Fruit fly (Drosophila melanogaster) whole organism, wandering third instar larva: ENCODE results near the gene CG12502.

Experiments
- Abd-B ChIP-seq: fragments of >200 bp; optimal IDR thresholded peaks from 2 replicates; lab custom pipeline; 2017; ENCODE audit warnings: missing biosample characterization, missing genetic modification characterization
- CG32264 ChIP-seq: fragments of 200-800 bp; sonication (Bioruptor generic); optimal IDR thresholded peaks from 2 replicates; lab custom pipeline; 2016; ENCODE audit warnings: missing biosample characterization, missing genetic modification characterization
- CG9705 ChIP-seq: fragments of 200-800 bp; sonication (Bioruptor generic); optimal IDR thresholded peaks from 2 replicates; lab custom pipeline; 2018; ENCODE audit warnings: missing biosample characterization, mild to moderate bottlenecking, missing genetic modification characterization
- CrebA ChIP-seq: fragments of 200-800 bp; sonication (Bioruptor generic); optimal IDR thresholded peaks from 2 replicates; lab custom pipeline; 2016; ENCODE audit warnings: missing biosample characterization, mild to moderate bottlenecking, missing genetic modification characterization, borderline replicate concordance
- Dfd ChIP-seq: fragments of >200 bp; optimal IDR thresholded peaks from 2 replicates; lab custom pipeline; 2017; ENCODE audit warnings: missing biosample characterization, missing genetic modification characterization
- Dif ChIP-seq: fragments of 200-275, 200-300 bp; sonication (Bioruptor generic); optimal IDR thresholded peaks from 2 replicates; lab custom pipeline; 2018; ENCODE audit warnings: missing biosample characterization, missing genetic modification characterization; ENCODE audit not compliant: partially characterized antibody
- GATAd ChIP-seq: sonication (Bioruptor generic); optimal IDR thresholded peaks from 2 replicates; lab custom pipeline; 2016; ENCODE audit warnings: missing biosample characterization, missing genetic modification characterization
- HLH106 ChIP-seq: fragments of 200-800 bp; optimal IDR thresholded peaks from 3 replicates; lab custom pipeline; 2019; ENCODE audit warnings: missing biosample characterization, mild to moderate bottlenecking, missing genetic modification characterization, moderate library complexity
- Hnf4 ChIP-seq: fragments of 200-800 bp; sonication (Bioruptor generic); optimal IDR thresholded peaks from 2 replicates; lab custom pipeline; 2016; ENCODE audit warnings: missing biosample characterization, mild to moderate bottlenecking, missing genetic modification characterization
- Hr78 ChIP-seq: fragments of >200 bp; optimal IDR thresholded peaks from 2 replicates; lab custom pipeline; 2017; ENCODE audit warnings: missing biosample characterization, missing genetic modification characterization
- Hr83 ChIP-seq: fragments of 200-300 bp; sonication (Bioruptor generic); optimal IDR thresholded peaks from 2 replicates; lab custom pipeline; 2016; ENCODE audit warnings: missing biosample characterization, mild to moderate bottlenecking, missing genetic modification characterization, moderate library complexity; ENCODE audit not compliant: poor library complexity, severe bottlenecking
- Jra ChIP-seq: sonication (Bioruptor generic); optimal IDR thresholded peaks from 2 replicates; lab custom pipeline; 2016; ENCODE audit warnings: missing biosample characterization, missing genetic modification characterization
- Mio ChIP-seq: sonication (Bioruptor generic); optimal IDR thresholded peaks from 2 replicates; lab custom pipeline; 2016; ENCODE audit warnings: missing biosample characterization, missing genetic modification characterization
- Myc ChIP-seq: fragments of >200 bp; optimal IDR thresholded peaks from 2 replicates; lab custom pipeline; 2017
- N ChIP-seq: fragments of >200 bp; optimal IDR thresholded peaks from 2 replicates; lab custom pipeline; 2018; ENCODE audit warnings: missing biosample characterization, missing external identifiers, missing genetic modification characterization
- OdsH ChIP-seq: fragments of 200-800 bp; sonication (Bioruptor generic); optimal IDR thresholded peaks from 2 replicates; lab custom pipeline; 2016; ENCODE audit warnings: missing biosample characterization, mild to moderate bottlenecking, missing genetic modification characterization
- Rel ChIP-seq, 2 experiments: fragments of 200-800 bp; sonication (Bioruptor generic) in 1 of 2; optimal IDR thresholded peaks; 2 replicates in 1 of 2; 3 replicates in 1 of 2; lab custom pipeline; 2016 to 2019; ENCODE audit warnings: mild to moderate bottlenecking in 2 of 2, missing biosample characterization in 2 of 2, missing genetic modification characterization in 2 of 2, moderate library complexity in 1 of 2
- Sp1 ChIP-seq: fragments of 200-800 bp; sonication (Bioruptor generic); optimal IDR thresholded peaks from 3 replicates; lab custom pipeline; 2019; ENCODE audit warnings: missing biosample characterization, mild to moderate bottlenecking, missing genetic modification characterization, moderate library complexity
- Vsx2 ChIP-seq: fragments of 200-300, 225-300 bp; sonication (Bioruptor generic); optimal IDR thresholded peaks from 2 replicates; lab custom pipeline; 2018; ENCODE audit warnings: missing biosample characterization, missing genetic modification characterization; ENCODE audit not compliant: partially characterized antibody
- br ChIP-seq: fragments of 200-800 bp; sonication (Bioruptor generic); optimal IDR thresholded peaks from 2 replicates; lab custom pipeline; 2016; ENCODE audit warnings: missing biosample characterization, missing genetic modification characterization
- brk ChIP-seq: fragments of 200-800 bp; sonication (Bioruptor generic); optimal IDR thresholded peaks from 2 replicates; lab custom pipeline; 2016; ENCODE audit warnings: missing biosample characterization, mild to moderate bottlenecking, missing genetic modification characterization
- dl ChIP-seq, 2 experiments: fragments of 175-275, 200-275 bp in 1 of 2; fragments of 200-275 bp in 1 of 2; sonication (Bioruptor generic); optimal IDR thresholded peaks; lab custom pipeline; 2018; ENCODE audit warnings: mild to moderate bottlenecking in 2 of 2, missing biosample characterization in 2 of 2, missing genetic modification characterization in 2 of 2, moderate library complexity in 2 of 2; ENCODE audit not compliant: partially characterized antibody in 2 of 2, insufficient read depth in 1 of 2
- dmrt93B ChIP-seq: fragments of 200-800 bp; sonication (Bioruptor generic); optimal IDR thresholded peaks from 2 replicates; lab custom pipeline; 2018; ENCODE audit warnings: missing biosample characterization, mild to moderate bottlenecking, missing genetic modification characterization
- dsf ChIP-seq: sonication (Bioruptor generic); optimal IDR thresholded peaks from 2 replicates; lab custom pipeline; 2016; ENCODE audit warnings: missing biosample characterization, missing genetic modification characterization, borderline replicate concordance
- ey ChIP-seq: fragments of 200-800 bp; sonication (Bioruptor generic); optimal IDR thresholded peaks from 2 replicates; lab custom pipeline; 2016; ENCODE audit warnings: missing biosample characterization, missing genetic modification characterization
- foxo ChIP-seq, 2 experiments: fragments of 200-800 bp; sonication (Bioruptor generic); optimal IDR thresholded peaks; 2 replicates in 1 of 2; 3 replicates in 1 of 2; lab custom pipeline; 2016 to 2017; ENCODE audit warnings: missing biosample characterization in 2 of 2, missing genetic modification characterization in 2 of 2
- fru ChIP-seq: fragments of 200-800 bp; sonication (Bioruptor generic); optimal IDR thresholded peaks from 3 replicates; lab custom pipeline; 2016; ENCODE audit warnings: missing biosample characterization, mild to moderate bottlenecking, missing genetic modification characterization
- h ChIP-seq: fragments of 200-800 bp; sonication (Bioruptor generic); optimal IDR thresholded peaks from 3 replicates; lab custom pipeline; 2016; ENCODE audit warnings: missing biosample characterization, mild to moderate bottlenecking, missing genetic modification characterization
- jim ChIP-seq: fragments of 175-275, 200-325 bp; sonication (Bioruptor generic); optimal IDR thresholded peaks from 2 replicates; lab custom pipeline; 2016; ENCODE audit warnings: missing biosample characterization, mild to moderate bottlenecking, missing genetic modification characterization
- lola ChIP-seq: fragments of >200 bp; optimal IDR thresholded peaks from 2 replicates; lab custom pipeline; 2017; ENCODE audit warnings: missing biosample characterization, missing genetic modification characterization
- pan ChIP-seq: fragments of >200 bp; optimal IDR thresholded peaks from 2 replicates; lab custom pipeline; 2017
- psq ChIP-seq: fragments of 200-800 bp; sonication (Bioruptor generic); optimal IDR thresholded peaks from 3 replicates; lab custom pipeline; 2017; ENCODE audit warnings: missing biosample characterization, mild to moderate bottlenecking, missing genetic modification characterization, moderate library complexity
- rgr ChIP-seq: fragments of 200-800 bp; sonication (Bioruptor generic); optimal IDR thresholded peaks from 3 replicates; lab custom pipeline; 2016; ENCODE audit warnings: missing biosample characterization, mild to moderate bottlenecking, missing genetic modification characterization
- sage ChIP-seq: fragments of 200-800 bp; sonication (Bioruptor generic); optimal IDR thresholded peaks from 2 replicates; lab custom pipeline; 2016; ENCODE audit warnings: missing biosample characterization, mild to moderate bottlenecking, missing genetic modification characterization
- sv ChIP-seq: fragments of 200-800 bp; sonication (Bioruptor generic); optimal IDR thresholded peaks from 3 replicates; lab custom pipeline; 2016; ENCODE audit warnings: missing biosample characterization, missing genetic modification characterization
- tai ChIP-seq: sonication (Bioruptor generic); optimal IDR thresholded peaks from 2 replicates; lab custom pipeline; 2016; ENCODE audit warnings: missing biosample characterization, missing genetic modification characterization
- usp ChIP-seq: fragments of >200 bp; optimal IDR thresholded peaks from 2 replicates; lab custom pipeline; 2017; ENCODE audit warnings: missing biosample characterization, missing genetic modification characterization
- woc ChIP-seq: sonication (Bioruptor generic); optimal IDR thresholded peaks from 2 replicates; lab custom pipeline; 2016; ENCODE audit warnings: missing biosample characterization, mild to moderate bottlenecking, missing genetic modification characterization

CG12502 gene

DNA sequence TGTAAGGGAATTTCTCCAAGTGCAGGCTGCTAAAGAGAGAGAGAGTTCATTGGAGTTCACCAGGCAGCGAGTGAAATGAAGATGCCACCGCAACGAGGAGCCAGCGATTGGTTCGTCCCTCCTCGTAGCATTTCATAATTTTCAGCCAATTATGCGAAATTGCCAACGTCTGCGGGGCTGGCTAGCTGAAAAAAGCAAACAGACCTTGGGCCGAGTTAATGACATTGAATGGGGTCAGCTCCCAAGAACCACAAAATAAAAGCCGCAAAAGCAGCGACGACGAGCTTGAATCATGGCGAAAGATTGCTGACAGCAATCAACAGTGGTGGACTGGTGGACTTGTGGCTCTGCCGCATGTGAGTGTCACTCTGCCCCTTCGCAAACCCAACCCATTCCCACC lies 41.6 kb upstream of the CG12502 start:
- TF ChIP-seq ey (GFP tag; lab: Kevin White, UChicago) (peak; percentile 2), Hnf4 (no peak), brk (GFP tag; lab: Kevin White, UChicago) (no peak), Rel (GFP tag; optimal IDR thresholded peaks at IDR 0.05; lab: Kevin White, UChicago) (no peak), Rel (tag; optimal IDR thresholded peaks at IDR 0.05; lab: Kevin White, UChicago) (no peak), dmrt93B (no peak)

dm6 chr3L:824444-824843 lies 40.8 kb upstream of the CG12502 start:
- TF ChIP-seq br (peak; percentile 54), h (GFP tag; lab: Kevin White, UChicago) (peak; percentile 60), Myc (lab: Kevin White, UChicago) (no peak), foxo (GFP tag; optimal IDR thresholded peaks at IDR 0.05; lab: Kevin White, UChicago) (peak in 1 of 2 experiments; percentile 39), Dfd (GFP tag; lab: Kevin White, UChicago) (no peak), pan (no peak), psq (GFP tag; lab: Kevin White, UChicago) (peak; percentile 22), Sp1 (GFP tag; lab: Kevin White, UChicago) (peak; percentile 68), dmrt93B (peak; percentile 3), CG9705 (no peak), HLH106 (tag; lab: Kevin White, UChicago) (peak; percentile 62), Hr78 (GFP tag; lab: Kevin White, UChicago) (no peak), CrebA (GFP tag; lab: Kevin White, UChicago) (no peak), Vsx2 (GFP tag; lab: Kevin White, UChicago) (no peak), jim (GFP tag; lab: Kevin White, UChicago) (no peak), sv (no peak), fru (GFP tag; lab: Kevin White, UChicago) (peak; percentile 28), GATAd (no peak), lola (GFP tag; lab: Kevin White, UChicago) (no peak), dsf (GFP tag; lab: Kevin White, UChicago) (no peak), dl (GFP tag; optimal IDR thresholded peaks at IDR 0.05; lab: Kevin White, UChicago; ENCODE audit: insufficient read depth in 1 of 2, partially characterized antibody in 2 of 2) (no peak), Jra (GFP tag; lab: Kevin White, UChicago) (no peak), CG32264 (GFP tag; lab: Kevin White, UChicago) (no peak), Mio (GFP tag; lab: Kevin White, UChicago) (no peak), Abd-B (GFP tag; lab: Kevin White, UChicago) (no peak), N (GFP tag; lab: Kevin White, UChicago) (no peak), ey (GFP tag; lab: Kevin White, UChicago) (peak; percentile 71), Hr83 (GFP tag; lab: Kevin White, UChicago) (no peak), Hnf4 (no peak), woc (GFP tag; lab: Kevin White, UChicago) (peak; percentile 33), usp (GFP tag; lab: Kevin White, UChicago) (no peak), tai (GFP tag; lab: Kevin White, UChicago) (no peak), OdsH (GFP tag; lab: Kevin White, UChicago) (peak; percentile 48), Rel (GFP tag; optimal IDR thresholded peaks at IDR 0.05; lab: Kevin White, UChicago) (no peak), Rel (tag; optimal IDR thresholded peaks at IDR 0.05; lab: Kevin White, UChicago) (peak; percentile 1), rgr (GFP tag; lab: Kevin White, UChicago) (peak; percentile 39), brk (GFP tag; lab: Kevin White, UChicago) (no peak), sage (GFP tag; lab: Kevin White, UChicago) (no peak), Dif (no peak)
